Worm (Caenorhabditis elegans) whole organism, early embryonic: ENCODE data around the gene hda-4.
A peak's percentile ranks its signal among the peaks of the same experiment; 100 is the strongest.

ENCODE experiments used
- B0310.2 ChIP-seq: sonication (generic microtip); optimal IDR thresholded peaks from 2 replicates; lab custom pipeline; 2016; ENCODE audit warnings: mild to moderate bottlenecking, missing genetic modification characterization, missing compliant biosample characterization
- F13C5.2 ChIP-seq: sonication (generic microtip); optimal IDR thresholded peaks from 2 replicates; lab custom pipeline; 2017; ENCODE audit warnings: mild to moderate bottlenecking, missing genetic modification characterization, inconsistent platforms, missing compliant biosample characterization
- aly-1 ChIP-seq: sonication (generic microtip); optimal IDR thresholded peaks from 2 replicates; lab custom pipeline; 2016; ENCODE audit warnings: missing genetic modification characterization, missing compliant biosample characterization
- ama-1 ChIP-seq: fragments of 150-350 bp; optimal IDR thresholded peaks from 2 replicates; lab custom pipeline; 2014
- ceh-13 ChIP-seq: fragments of 200-800 bp; sonication (Bioruptor generic); optimal IDR thresholded peaks from 2 replicates; lab custom pipeline; 2018; ENCODE audit warnings: mild to moderate bottlenecking, missing genetic modification characterization, missing compliant biosample characterization
- ceh-36 ChIP-seq: sonication (generic microtip); optimal IDR thresholded peaks from 2 replicates; lab custom pipeline; 2016; ENCODE audit warnings: missing genetic modification characterization, inconsistent platforms, missing compliant biosample characterization
- ets-7 ChIP-seq: sonication (generic microtip); optimal IDR thresholded peaks from 2 replicates; lab custom pipeline; 2016; ENCODE audit warnings: missing genotype, missing genetic modification characterization, missing compliant biosample characterization
- flt-1 ChIP-seq: fragments of 200-800 bp; sonication (Bioruptor generic); IDR thresholded peaks from 2 replicates; pipeline ENCODE4 v1.3.6; 2022; ENCODE audit warnings: missing genetic modification characterization, missing compliant biosample characterization
- hmbx-1 ChIP-seq: sonication (generic microtip); optimal IDR thresholded peaks from 2 replicates; lab custom pipeline; 2016; ENCODE audit warnings: mild to moderate bottlenecking, missing genetic modification characterization, missing compliant biosample characterization
- hmg-4 ChIP-seq: fragments of 200-800 bp; sonication (Bioruptor generic); optimal IDR thresholded peaks from 2 replicates; lab custom pipeline; 2018; ENCODE audit warnings: mild to moderate bottlenecking, missing genetic modification characterization, missing compliant biosample characterization
- hnd-1 ChIP-seq: sonication (generic microtip); optimal IDR thresholded peaks from 2 replicates; lab custom pipeline; 2016; ENCODE audit warnings: missing genetic modification characterization, missing compliant biosample characterization
- pes-1 ChIP-seq: fragments of 200-800 bp; sonication (Bioruptor generic); IDR thresholded peaks from 2 replicates; pipeline ENCODE4 v1.3.6; 2022; ENCODE audit warnings: missing genetic modification reagents, missing genetic modification characterization, missing compliant biosample characterization
- scrt-1 ChIP-seq: fragments of 200-800 bp; sonication (Bioruptor generic); IDR thresholded peaks from 2 replicates; pipeline ENCODE4 v1.3.6; 2022; ENCODE audit warnings: missing genetic modification characterization, missing compliant biosample characterization
- sea-1 ChIP-seq: fragments of 200-800 bp; sonication (Bioruptor generic); conservative IDR thresholded peaks from 2 replicates; pipeline ENCODE4 v1.3.6; 2022; ENCODE audit warnings: missing genetic modification characterization, missing compliant biosample characterization
- tbx-11 ChIP-seq: fragments of 200-800 bp; sonication (Bioruptor generic); IDR thresholded peaks from 2 replicates; pipeline ENCODE4 v1.3.6; 2022; ENCODE audit warnings: missing genetic modification characterization, missing compliant biosample characterization
- tbx-37 ChIP-seq: fragments of 200-800 bp; sonication (Bioruptor generic); conservative IDR thresholded peaks from 2 replicates; pipeline ENCODE4 v1.3.6; 2022; ENCODE audit warnings: missing genetic modification reagents, missing genetic modification characterization, missing compliant biosample characterization
- tra-4 ChIP-seq: sonication (generic microtip); optimal IDR thresholded peaks from 2 replicates; lab custom pipeline; 2017; ENCODE audit warnings: missing genetic modification characterization, missing compliant biosample characterization

hda-4 gene

ce11 chrX:16729259-16729658 is at the start of gene hda-4:
Gene hda-4 (plus strand): TSS chrX:16729559.
- no peak for TF ChIP-seq hmg-4 (GFP tag; lab: Kevin White, UChicago)
- TF ChIP-seq hmbx-1 = no peak
- TF ChIP-seq ceh-13 (GFP tag; lab: Kevin White, UChicago) = no peak
- no peak for TF ChIP-seq ets-7 (tag; lab: Kevin White, UChicago)
- no peak for TF ChIP-seq tra-4 (tag; lab: Kevin White, UChicago)
- TF ChIP-seq flt-1 (GFP tag; lab: Robert Waterston, UW) = no peak
- no peak for TF ChIP-seq ama-1 (lab: Kevin White, UChicago)
- TF ChIP-seq tbx-37 = no peak
- no peak for TF ChIP-seq hnd-1 (tag; lab: Kevin White, UChicago)
- TF ChIP-seq pes-1 (GFP tag; lab: Robert Waterston, UW) = no peak
- no peak for TF ChIP-seq tbx-11
- TF ChIP-seq sea-1 = no peak
- no peak for TF ChIP-seq aly-1 (tag; lab: Kevin White, UChicago)
- TF ChIP-seq scrt-1 (GFP tag; lab: Robert Waterston, UW) = no peak
- no peak for TF ChIP-seq B0310.2 (tag; lab: Kevin White, UChicago)
- TF ChIP-seq F13C5.2 = no peak

ce11 chrX:16681910-16682493 is 47.4 kb upstream of the hda-4 start:
- TF ChIP-seq ets-7 (tag; lab: Kevin White, UChicago) (no peak), aly-1 (tag; lab: Kevin White, UChicago) (no peak), tra-4 (tag; lab: Kevin White, UChicago) (no peak), hmbx-1 (no peak), ceh-13 (GFP tag; lab: Kevin White, UChicago) (no peak), sea-1 (no peak), B0310.2 (tag; lab: Kevin White, UChicago) (no peak), hnd-1 (tag; lab: Kevin White, UChicago) (no peak), flt-1 (GFP tag; lab: Robert Waterston, UW) (peak; percentile 52; the same call in 1 of the 2 replicates), tbx-37 (peak; percentile 72), hmg-4 (GFP tag; lab: Kevin White, UChicago) (peak; percentile 33), ceh-36 (no peak), pes-1 (GFP tag; lab: Robert Waterston, UW) (peak; percentile 57), F13C5.2 (peak; percentile 95), scrt-1 (GFP tag; lab: Robert Waterston, UW) (0 out of 2 replicates have a peak, but pooled peaks have one; percentile 12), tbx-11 (no peak; the same call in 1 of the 2 replicates), ama-1 (lab: Kevin White, UChicago) (no peak)

DNA sequence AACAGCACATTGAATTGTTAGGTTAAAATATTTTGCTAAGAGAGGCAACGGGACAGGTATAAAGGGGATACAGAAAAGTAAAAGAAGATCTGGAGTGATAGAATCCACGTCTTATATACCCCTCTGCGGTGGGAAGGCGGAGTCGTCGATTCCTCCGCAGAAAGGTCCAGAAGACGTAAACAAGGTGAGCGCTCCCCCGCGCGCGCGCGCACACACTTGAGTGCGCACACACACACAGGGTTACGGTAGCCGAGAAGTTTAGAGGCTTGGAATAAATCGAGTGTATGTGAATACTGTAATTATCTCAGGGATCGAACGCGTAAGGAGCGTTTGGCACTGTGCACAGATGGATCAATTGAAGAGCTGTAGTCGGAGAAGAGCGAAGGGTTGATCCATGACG is 42.0 kb upstream of the hda-4 start:
- no peak for TF ChIP-seq hnd-1 (tag; lab: Kevin White, UChicago)
- TF ChIP-seq B0310.2 (tag; lab: Kevin White, UChicago) = no peak
- no peak for TF ChIP-seq ceh-13 (GFP tag; lab: Kevin White, UChicago)
- TF ChIP-seq ama-1 (lab: Kevin White, UChicago) = no peak
- TF ChIP-seq ets-7 (tag; lab: Kevin White, UChicago) = no peak
- TF ChIP-seq pes-1 (GFP tag; lab: Robert Waterston, UW) = no peak
- no peak for TF ChIP-seq ceh-36
- no peak for TF ChIP-seq aly-1 (tag; lab: Kevin White, UChicago)
- TF ChIP-seq tbx-37 = no peak
- TF ChIP-seq flt-1 (GFP tag; lab: Robert Waterston, UW) = no peak
- no peak for TF ChIP-seq F13C5.2

- no peak for TF ChIP-seq aly-1 (tag; lab: Kevin White, UChicago)
- no peak for TF ChIP-seq flt-1 (GFP tag; lab: Robert Waterston, UW)
- TF ChIP-seq hmbx-1 = no peak
- no peak for TF ChIP-seq tbx-37
- no peak for TF ChIP-seq scrt-1 (GFP tag; lab: Robert Waterston, UW)
- TF ChIP-seq tra-4 (tag; lab: Kevin White, UChicago) = no peak
- no peak for TF ChIP-seq pes-1 (GFP tag; lab: Robert Waterston, UW)
- TF ChIP-seq ceh-36 = no peak
- no peak for TF ChIP-seq hnd-1 (tag; lab: Kevin White, UChicago)
- TF ChIP-seq B0310.2 (tag; lab: Kevin White, UChicago) = no peak
- TF ChIP-seq ama-1 (lab: Kevin White, UChicago) = no peak
- TF ChIP-seq hmg-4 (GFP tag; lab: Kevin White, UChicago) = no peak
- TF ChIP-seq ceh-13 (GFP tag; lab: Kevin White, UChicago) = no peak
- no peak for TF ChIP-seq ets-7 (tag; lab: Kevin White, UChicago)
- no peak for TF ChIP-seq tbx-11
- no peak for TF ChIP-seq F13C5.2
- no peak for TF ChIP-seq sea-1
Observed at ce11 chrX:16687945-16688344, 41.4 kb upstream of the hda-4 start, which contains the start of gene F22H10.11. Gene F22H10.11 (minus strand): TSS chrX:16688045.

DNA sequence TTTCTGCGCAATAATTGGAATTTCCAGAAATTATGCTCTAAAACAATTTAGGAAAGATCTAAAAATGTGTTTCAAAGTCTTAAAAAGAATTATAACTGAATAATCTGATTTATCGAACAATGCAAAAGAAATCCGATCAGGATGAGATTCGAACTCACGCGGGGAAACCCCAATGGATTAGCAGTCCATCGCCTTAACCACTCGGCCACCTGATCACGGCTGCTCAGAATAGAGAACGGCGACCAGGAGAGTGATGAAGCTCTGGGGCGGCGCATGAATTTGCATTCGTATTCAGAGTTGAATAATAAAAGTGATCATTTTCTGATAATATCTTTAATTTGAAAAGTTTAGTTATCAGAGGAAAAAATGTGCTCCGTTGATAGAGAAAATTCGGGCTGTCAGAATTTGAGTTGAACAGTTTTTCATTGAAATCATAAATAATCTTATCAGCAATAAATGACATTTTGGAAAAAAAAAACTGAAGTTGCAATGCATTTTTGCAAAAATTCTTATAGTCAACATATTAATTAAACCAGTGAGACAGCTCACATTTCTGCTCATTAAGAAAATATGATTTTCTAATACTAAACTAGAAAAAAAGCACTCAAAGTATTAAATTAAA is 39.4 kb upstream of the hda-4 start:
- TF ChIP-seq tra-4 (tag; lab: Kevin White, UChicago) (no peak), tbx-37 (no peak), hmg-4 (GFP tag; lab: Kevin White, UChicago) (no peak), tbx-11 (no peak), ceh-36 (no peak), ama-1 (lab: Kevin White, UChicago) (no peak), flt-1 (GFP tag; lab: Robert Waterston, UW) (no peak), F13C5.2 (no peak), sea-1 (no peak), pes-1 (GFP tag; lab: Robert Waterston, UW) (no peak), aly-1 (tag; lab: Kevin White, UChicago) (no peak), B0310.2 (tag; lab: Kevin White, UChicago) (no peak), hmbx-1 (no peak), ets-7 (tag; lab: Kevin White, UChicago) (no peak), hnd-1 (tag; lab: Kevin White, UChicago) (no peak), ceh-13 (GFP tag; lab: Kevin White, UChicago) (no peak), scrt-1 (GFP tag; lab: Robert Waterston, UW) (no peak)

- TF ChIP-seq F13C5.2 = no peak
- TF ChIP-seq hmbx-1 = no peak
- no peak for TF ChIP-seq ceh-36
- no peak for TF ChIP-seq ets-7 (tag; lab: Kevin White, UChicago)
- TF ChIP-seq flt-1 (GFP tag; lab: Robert Waterston, UW) = no peak
- no peak for TF ChIP-seq tra-4 (tag; lab: Kevin White, UChicago)
- TF ChIP-seq ceh-13 (GFP tag; lab: Kevin White, UChicago) = no peak
- TF ChIP-seq hnd-1 (tag; lab: Kevin White, UChicago) = no peak
- no peak for TF ChIP-seq B0310.2 (tag; lab: Kevin White, UChicago)
- no peak for TF ChIP-seq tbx-37
- TF ChIP-seq hmg-4 (GFP tag; lab: Kevin White, UChicago) = no peak
- TF ChIP-seq pes-1 (GFP tag; lab: Robert Waterston, UW) = no peak
- TF ChIP-seq aly-1 (tag; lab: Kevin White, UChicago) = no peak
- no peak for TF ChIP-seq ama-1 (lab: Kevin White, UChicago)
- no peak for TF ChIP-seq scrt-1 (GFP tag; lab: Robert Waterston, UW)
- no peak for TF ChIP-seq tbx-11
- TF ChIP-seq sea-1 = no peak
Observed at ce11 chrX:16691045-16691444, 38.3 kb upstream of the hda-4 start, which contains the start of gene F22H10.6. Gene F22H10.6 (minus strand): TSS chrX:16691336.
